Worm (Caenorhabditis elegans) whole organism, young adult: ENCODE data around the gene srx-85.

Experiments used
- B0035.1 ChIP-seq: sonication (generic microtip); optimal IDR thresholded peaks from 2 replicates; lab custom pipeline; 2016; ENCODE audit warnings: missing genetic modification characterization, mild to moderate bottlenecking, missing compliant biosample characterization, missing genotype, missing genetic modification reagents
- B0261.1 ChIP-seq: sonication (generic microtip); optimal IDR thresholded peaks from 2 replicates; lab custom pipeline; 2016; ENCODE audit warnings: mild to moderate bottlenecking, missing genetic modification characterization, moderate library complexity, missing compliant biosample characterization
- D2030.7 ChIP-seq: fragments of 200-800 bp; sonication (Bioruptor generic); IDR thresholded peaks from 2 replicates; pipeline ENCODE4 v1.3.6; 2022; ENCODE audit warnings: missing genetic modification reagents, missing genetic modification characterization, missing compliant biosample characterization
- F37B4.10 ChIP-seq: fragments of 200-800 bp; sonication (Bioruptor generic); IDR thresholded peaks from 2 replicates; pipeline ENCODE4 v1.3.6; 2022; ENCODE audit warnings: missing genetic modification characterization, missing compliant biosample characterization
- F39B2.1 ChIP-seq: fragments of 200-800 bp; sonication (Bioruptor generic); IDR thresholded peaks from 2 replicates; pipeline ENCODE4 v1.3.6; 2022; ENCODE audit warnings: missing genetic modification reagents, missing genetic modification characterization, missing compliant biosample characterization
- Y79H2A.3 ChIP-seq: fragments of 200-800 bp; sonication (Bioruptor generic); conservative IDR thresholded peaks from 2 replicates; pipeline ENCODE4 v1.3.6; 2022; ENCODE audit warnings: missing genetic modification reagents, missing genetic modification characterization, missing compliant biosample characterization
- akir-1 ChIP-seq: fragments of 200-800 bp; sonication (Bioruptor generic); optimal IDR thresholded peaks from 2 replicates; lab custom pipeline; 2018; ENCODE audit warnings: mild to moderate bottlenecking, missing genetic modification characterization, moderate library complexity, missing compliant biosample characterization
- aptf-2 ChIP-seq: fragments of 200-800 bp; sonication (Bioruptor generic); conservative IDR thresholded peaks from 2 replicates; pipeline ENCODE4 v1.3.6; 2022; ENCODE audit warnings: missing genetic modification reagents, missing genetic modification characterization, missing compliant biosample characterization
- ccch-3 ChIP-seq: fragments of 200-800 bp; sonication (Bioruptor generic); optimal IDR thresholded peaks from 2 replicates; lab custom pipeline; 2018; ENCODE audit warnings: mild to moderate bottlenecking, missing genetic modification characterization, missing compliant biosample characterization
- ceh-100 ChIP-seq: fragments of 200-800 bp; sonication (Bioruptor generic); IDR thresholded peaks from 2 replicates; pipeline ENCODE4 v1.3.6; 2022; ENCODE audit warnings: missing genetic modification reagents, missing genetic modification characterization, missing compliant biosample characterization
- ceh-27 ChIP-seq: fragments of 200-800 bp; sonication (Bioruptor generic); optimal IDR thresholded peaks from 2 replicates; lab custom pipeline; 2018; ENCODE audit warnings: mild to moderate bottlenecking, missing genetic modification characterization, moderate library complexity, missing compliant biosample characterization
- ceh-40 ChIP-seq: fragments of 200-800 bp; sonication (Bioruptor generic); IDR thresholded peaks from 2 replicates; pipeline ENCODE4 v1.3.6; 2022; ENCODE audit warnings: missing genetic modification characterization, missing compliant biosample characterization
- ceh-58 ChIP-seq: fragments of 200-800 bp; sonication (Bioruptor generic); IDR thresholded peaks from 2 replicates; pipeline ENCODE4 v1.3.6; 2022; ENCODE audit warnings: missing genetic modification characterization, missing compliant biosample characterization
- ceh-79 ChIP-seq: sonication (generic microtip); optimal IDR thresholded peaks from 2 replicates; lab custom pipeline; 2017; ENCODE audit warnings: mild to moderate bottlenecking, missing genetic modification characterization, missing compliant biosample characterization
- die-1 ChIP-seq: sonication (generic microtip); optimal IDR thresholded peaks from 2 replicates; lab custom pipeline; 2016; ENCODE audit warnings: missing genotype, mild to moderate bottlenecking, missing genetic modification characterization, missing compliant biosample characterization
- dpl-1 ChIP-seq: fragments of 150-350 bp; optimal IDR thresholded peaks from 2 replicates; lab custom pipeline; 2014; ENCODE audit warnings: missing biosample characterization, missing genetic modification reagents, missing genetic modification characterization
- egrh-3 ChIP-seq: fragments of 200-800 bp; sonication (Bioruptor generic); IDR thresholded peaks from 2 replicates; pipeline ENCODE4 v1.3.6; 2022; ENCODE audit warnings: missing genetic modification reagents, missing genetic modification characterization, missing compliant biosample characterization
- ekl-4 ChIP-seq: fragments of 200-800 bp; sonication (Bioruptor generic); IDR thresholded peaks from 2 replicates; pipeline ENCODE4 v1.3.6; 2022; ENCODE audit warnings: missing genetic modification reagents, missing genetic modification characterization, missing compliant biosample characterization
- ets-4 ChIP-seq: fragments of 200-800 bp; sonication (Bioruptor generic); optimal IDR thresholded peaks from 2 replicates; lab custom pipeline; 2018; ENCODE audit warnings: mild to moderate bottlenecking, missing genetic modification characterization, missing compliant biosample characterization
- him-1 ChIP-seq: sonication (generic microtip); optimal IDR thresholded peaks from 2 replicates; lab custom pipeline; 2016; ENCODE audit warnings: missing genotype, missing genetic modification reagents, missing genetic modification characterization, missing compliant biosample characterization
- hlh-26 ChIP-seq: fragments of 200-800 bp; sonication (Bioruptor generic); conservative IDR thresholded peaks from 2 replicates; pipeline ENCODE4 v1.3.6; 2022; ENCODE audit warnings: missing genetic modification reagents, missing genetic modification characterization, missing compliant biosample characterization
- hsf-1 ChIP-seq: fragments of 200-800 bp; sonication (Bioruptor generic); IDR thresholded peaks from 2 replicates; pipeline ENCODE4 v1.3.6; 2022; ENCODE audit warnings: missing genetic modification reagents, missing genetic modification characterization, missing compliant biosample characterization
- lag-1 ChIP-seq: fragments of 200-800 bp; sonication (Bioruptor generic); IDR thresholded peaks from 2 replicates; pipeline ENCODE4 v1.3.6; 2022; ENCODE audit warnings: missing genetic modification reagents, missing genetic modification characterization, missing compliant biosample characterization
- let-526 ChIP-seq: fragments of 200-800 bp; sonication (Bioruptor generic); IDR thresholded peaks from 2 replicates; pipeline ENCODE4 v1.3.6; 2022; ENCODE audit warnings: missing genetic modification reagents, missing genetic modification characterization, missing compliant biosample characterization
- lin-35 ChIP-seq, 3 experiments: fragments of 150-350 bp in 2 of 3; sonication (generic microtip) in 1 of 3; optimal IDR thresholded peaks; 2 replicates each; lab custom pipeline; 2014 to 2018; ENCODE audit warnings: missing biosample characterization in 3 of 3, missing genetic modification characterization in 3 of 3, missing genetic modification reagents in 3 of 3
- lin-40 ChIP-seq: sonication (generic microtip); optimal IDR thresholded peaks from 2 replicates; lab custom pipeline; 2016; ENCODE audit warnings: missing genetic modification characterization, mild to moderate bottlenecking, missing compliant biosample characterization, missing genotype, missing genetic modification reagents
- mel-28 ChIP-seq: sonication (generic microtip); optimal IDR thresholded peaks from 2 replicates; lab custom pipeline; 2016; ENCODE audit warnings: borderline replicate concordance, mild to moderate bottlenecking, missing genetic modification characterization, missing compliant biosample characterization
- nhr-90 ChIP-seq: sonication (generic microtip); optimal IDR thresholded peaks from 2 replicates; lab custom pipeline; 2016; ENCODE audit warnings: missing genotype, mild to moderate bottlenecking, missing genetic modification characterization, missing compliant biosample characterization
- sdz-38 ChIP-seq: sonication (generic microtip); optimal IDR thresholded peaks from 2 replicates; lab custom pipeline; 2016; ENCODE audit warnings: missing genotype, missing genetic modification characterization, missing compliant biosample characterization
- snpc-1.1 ChIP-seq: sonication (generic microtip); optimal IDR thresholded peaks from 2 replicates; lab custom pipeline; 2017; ENCODE audit warnings: missing genetic modification characterization, mild to moderate bottlenecking, missing compliant biosample characterization, antibody characterized with exemption, moderate library complexity, missing genotype, missing genetic modification reagents; ENCODE audit not compliant: insufficient read depth
- snpc-3.4 ChIP-seq: sonication (generic microtip); optimal IDR thresholded peaks from 2 replicates; lab custom pipeline; 2017; ENCODE audit warnings: missing genetic modification characterization, mild to moderate bottlenecking, missing compliant biosample characterization, antibody characterized with exemption, moderate library complexity, missing genotype, missing genetic modification reagents
- tbp1 ChIP-seq: fragments of 200-800 bp; sonication (Bioruptor generic); optimal IDR thresholded peaks from 2 replicates; lab custom pipeline; 2018; ENCODE audit warnings: mild to moderate bottlenecking, missing genetic modification characterization, missing compliant biosample characterization
- tlf-1 ChIP-seq: fragments of 200-800 bp; sonication (Bioruptor generic); optimal IDR thresholded peaks from 2 replicates; lab custom pipeline; 2018; ENCODE audit warnings: mild to moderate bottlenecking, missing genetic modification characterization, missing compliant biosample characterization
- xnd-1 ChIP-seq: sonication (generic microtip); optimal IDR thresholded peaks from 2 replicates; lab custom pipeline; 2016; ENCODE audit warnings: missing genotype, missing genetic modification reagents, missing genetic modification characterization, missing compliant biosample characterization
- zim-3 ChIP-seq: sonication (generic microtip); optimal IDR thresholded peaks from 2 replicates; lab custom pipeline; 2017; ENCODE audit warnings: mild to moderate bottlenecking, missing genetic modification characterization, moderate library complexity, missing compliant biosample characterization
- ztf-22 ChIP-seq: fragments of 200-800 bp; sonication (Bioruptor generic); optimal IDR thresholded peaks from 2 replicates; lab custom pipeline; 2018; ENCODE audit warnings: mild to moderate bottlenecking, missing genetic modification characterization, moderate library complexity, missing compliant biosample characterization
- ztf-26 ChIP-seq: sonication (generic microtip); optimal IDR thresholded peaks from 2 replicates; lab custom pipeline; 2017; ENCODE audit warnings: missing genetic modification characterization, missing compliant biosample characterization
- ztf-28 ChIP-seq: fragments of 200-800 bp; sonication (Bioruptor generic); IDR thresholded peaks from 2 replicates; pipeline ENCODE4 v1.3.6; 2022; ENCODE audit warnings: missing genetic modification reagents, missing genetic modification characterization, missing compliant biosample characterization
- ztf-3 ChIP-seq: fragments of 200-800 bp; sonication (Bioruptor generic); optimal IDR thresholded peaks from 2 replicates; lab custom pipeline; 2018; ENCODE audit warnings: mild to moderate bottlenecking, missing genetic modification characterization, missing compliant biosample characterization

The srx-85 gene

ce11 chrV:11508773-11509172 is 43.7 kb upstream of the srx-85 start, which contains the start of gene ttll-5:
Gene ttll-5 (plus strand): TSS chrV:11509060.
- TF ChIP-seq sdz-38 (tag; lab: Kevin White, UChicago) (no peak), akir-1 (GFP tag; lab: Kevin White, UChicago) (no peak), die-1 (tag; lab: Kevin White, UChicago) (no peak)

ce11 chrV:11513432-11513831 is 39.0 kb upstream of the srx-85 start, which contains the start of gene C55A6.3:
Gene C55A6.3 (minus strand): TSS chrV:11513532.
- TF ChIP-seq ccch-3 (GFP tag; lab: Kevin White, UChicago) (no peak), him-1 (tag; lab: Kevin White, UChicago) (no peak), egrh-3 (no peak), ceh-100 (GFP tag; lab: Robert Waterston, UW) (no peak), D2030.7 (GFP tag; lab: Robert Waterston, UW) (no peak), B0261.1 (tag; lab: Kevin White, UChicago) (no peak), ztf-26 (tag; lab: Kevin White, UChicago) (no peak), B0035.1 (tag; lab: Kevin White, UChicago) (no peak)

ce11 chrV:11514677-11515076 is 37.8 kb upstream of the srx-85 start, which contains the start of gene C55A6.6:
Gene C55A6.6 (minus strand): TSS chrV:11514737.
- TF ChIP-seq ets-4 (GFP tag; lab: Kevin White, UChicago) (no peak), zim-3 (no peak), ceh-58 (GFP tag; lab: Robert Waterston, UW) (no peak)

ce11 chrV:11515145-11515544 is 37.3 kb upstream of the srx-85 start:
- TF ChIP-seq hsf-1 (GFP tag; lab: Robert Waterston, UW) (no peak), lag-1 (0 out of 2 replicates have a peak, but pooled peaks have one; percentile 27)

- TF ChIP-seq ekl-4 (GFP tag; lab: Robert Waterston, UW) (no peak), ceh-79 (tag; lab: Kevin White, UChicago) (no peak), mel-28 (tag; lab: Kevin White, UChicago) (no peak), ceh-40 (GFP tag; lab: Robert Waterston, UW) (no peak), tlf-1 (GFP tag; lab: Kevin White, UChicago) (no peak), dpl-1 (no peak), F39B2.1 (GFP tag; lab: Robert Waterston, UW) (no peak), ztf-3 (no peak), xnd-1 (tag; lab: Kevin White, UChicago) (no peak), nhr-90 (no peak), ceh-27 (no peak), lin-40 (tag; lab: Kevin White, UChicago) (no peak), snpc-3.4 (no peak), tbp1 (GFP tag; lab: Kevin White, UChicago) (no peak)
These were observed 36.3 kb upstream of the srx-85 start, which contains the start of gene sdz-8 for ce11 chrV:11516141-11516591. Gene sdz-8 (minus strand): TSS chrV:11516191.

ce11 chrV:11517789-11518188 is 34.7 kb upstream of the srx-85 start, which contains the start of gene C55A6.4:
Gene C55A6.4 (minus strand): TSS chrV:11517889.
- TF ChIP-seq aptf-2 (GFP tag; lab: Robert Waterston, UW) (no peak), ztf-28 (GFP tag; lab: Robert Waterston, UW) (no peak), lin-35 (GFP tag; optimal IDR thresholded peaks at IDR 0.05; lab: Kevin White, UChicago) (no peak), egrh-3 (no peak), hlh-26 (GFP tag; lab: Robert Waterston, UW) (no peak), snpc-3.4 (no peak), F37B4.10 (GFP tag; lab: Robert Waterston, UW) (no peak), let-526 (GFP tag; lab: Robert Waterston, UW) (no peak), Y79H2A.3 (GFP tag; lab: Robert Waterston, UW) (no peak), dpl-1 (no peak), ztf-22 (GFP tag; lab: Kevin White, UChicago) (no peak), snpc-1.1 (tag; lab: Kevin White, UChicago) (no peak)
